Worm (Caenorhabditis elegans) whole organism, L4 larva: Measurements from ENCODE around the gene hpa-1.

Experiments
- F37D6.2 ChIP-seq: sonication (generic microtip); optimal IDR thresholded peaks from 2 replicates; lab custom pipeline; 2016; ENCODE audit warnings: mild to moderate bottlenecking, missing genetic modification characterization, missing compliant biosample characterization
- T26A8.4 ChIP-seq: fragments of 200-800 bp; sonication (Bioruptor generic); IDR thresholded peaks from 2 replicates; pipeline ENCODE4 v1.3.6; 2022; ENCODE audit warnings: missing genetic modification characterization, missing compliant biosample characterization
- Y5F2A.4 ChIP-seq: fragments of 200-800 bp; sonication (Bioruptor generic); optimal IDR thresholded peaks from 2 replicates; lab custom pipeline; 2018; ENCODE audit warnings: mild to moderate bottlenecking, missing genetic modification characterization, missing compliant biosample characterization
- ZK337.2 ChIP-seq: fragments of 200-800 bp; sonication (Bioruptor generic); IDR thresholded peaks from 2 replicates; pipeline ENCODE4 v1.3.6; 2022; ENCODE audit warnings: missing genetic modification reagents, missing genetic modification characterization, missing compliant biosample characterization
- ZK546.5 ChIP-seq, 2 experiments: sonication (generic microtip); optimal IDR thresholded peaks; 2 replicates each; lab custom pipeline; 2017; ENCODE audit warnings: missing biosample characterization in 2 of 2, missing genetic modification characterization in 2 of 2
- aha-1 ChIP-seq: fragments of 150-350 bp; peaks from one replicate; lab custom pipeline; 2014; ENCODE audit warnings: missing biosample characterization, missing genetic modification characterization
- ama-1 ChIP-seq: fragments of 150-350 bp; optimal IDR thresholded peaks from 2 replicates; lab custom pipeline; 2014; ENCODE audit warnings: inconsistent platforms, mixed read lengths
- attf-4 ChIP-seq: sonication (generic microtip); optimal IDR thresholded peaks from 3 replicates; lab custom pipeline; 2017; ENCODE audit warnings: missing biosample characterization, missing genetic modification characterization
- ceh-32 ChIP-seq: sonication (generic microtip); optimal IDR thresholded peaks from 2 replicates; lab custom pipeline; 2016; ENCODE audit warnings: mild to moderate bottlenecking, missing genetic modification characterization, missing compliant biosample characterization; ENCODE audit not compliant: poor library complexity
- ceh-62 ChIP-seq: sonication (generic microtip); optimal IDR thresholded peaks from 2 replicates; lab custom pipeline; 2017; ENCODE audit warnings: missing biosample characterization, missing genetic modification characterization
- cey-2 ChIP-seq: sonication (generic microtip); optimal IDR thresholded peaks from 3 replicates; lab custom pipeline; 2017; ENCODE audit warnings: missing genetic modification characterization, mild to moderate bottlenecking, missing compliant biosample characterization, antibody characterized with exemption, borderline replicate concordance; ENCODE audit not compliant: insufficient read depth
- daf-12 ChIP-seq: fragments of 150-350 bp; optimal IDR thresholded peaks from 2 replicates; lab custom pipeline; 2014; ENCODE audit warnings: missing biosample characterization, missing genetic modification reagents, missing genetic modification characterization
- daf-19 ChIP-seq: fragments of 200-800 bp; sonication (Bioruptor generic); conservative IDR thresholded peaks from 2 replicates; pipeline ENCODE4 v1.3.6; 2022; ENCODE audit warnings: missing genetic modification characterization, missing compliant biosample characterization
- daf-8 ChIP-seq: fragments of 200-800 bp; sonication (Bioruptor generic); IDR thresholded peaks from 2 replicates; pipeline ENCODE4 v1.3.6; 2022; ENCODE audit warnings: missing genetic modification characterization, missing compliant biosample characterization
- dve-1 ChIP-seq: sonication (generic microtip); optimal IDR thresholded peaks from 2 replicates; lab custom pipeline; 2017; ENCODE audit warnings: antibody characterized with exemption, mild to moderate bottlenecking, missing genetic modification characterization, missing compliant biosample characterization; ENCODE audit not compliant: insufficient read depth
- egl-43 ChIP-seq: fragments of 200-800 bp; sonication (Bioruptor generic); IDR thresholded peaks from 2 replicates; pipeline ENCODE4 v1.3.6; 2022; ENCODE audit warnings: missing genetic modification reagents, missing genetic modification characterization, missing compliant biosample characterization
- fkh-10 ChIP-seq: fragments of 150-350 bp; optimal IDR thresholded peaks from 2 replicates; lab custom pipeline; 2014; ENCODE audit warnings: missing biosample characterization, missing genetic modification reagents, missing genetic modification characterization
- hmg-1.1 ChIP-seq: fragments of 200-800 bp; sonication (Bioruptor generic); IDR thresholded peaks from 2 replicates; pipeline ENCODE4 v1.3.6; 2022; ENCODE audit warnings: missing genetic modification reagents, missing genetic modification characterization, missing compliant biosample characterization
- jun-1 ChIP-seq: fragments of 150-350 bp; optimal IDR thresholded peaks from 2 replicates; lab custom pipeline; 2014; ENCODE audit warnings: missing biosample characterization, missing genetic modification reagents, missing genetic modification characterization
- lin-39 ChIP-seq: fragments of 150-350 bp; optimal IDR thresholded peaks from 2 replicates; lab custom pipeline; 2014; ENCODE audit warnings: missing biosample characterization, missing genetic modification reagents, missing genetic modification characterization
- mdt-29 ChIP-seq: fragments of 200-800 bp; sonication (Bioruptor generic); IDR thresholded peaks from 2 replicates; pipeline ENCODE4 v1.3.6; 2022; ENCODE audit warnings: missing genetic modification reagents, missing genetic modification characterization, missing compliant biosample characterization
- mes-2 ChIP-seq: sonication (generic microtip); optimal IDR thresholded peaks from 2 replicates; lab custom pipeline; 2016; ENCODE audit warnings: missing genotype, mild to moderate bottlenecking, missing genetic modification characterization, missing compliant biosample characterization; ENCODE audit not compliant: poor library complexity, severe bottlenecking
- mxl-2 ChIP-seq: fragments of 200-800 bp; sonication (Bioruptor generic); conservative IDR thresholded peaks from 2 replicates; pipeline ENCODE4 v1.3.6; 2022; ENCODE audit warnings: missing genetic modification reagents, missing genetic modification characterization, missing compliant biosample characterization
- nhr-102 ChIP-seq: sonication (generic microtip); optimal IDR thresholded peaks from 2 replicates; lab custom pipeline; 2016; ENCODE audit warnings: mild to moderate bottlenecking, missing genetic modification characterization, moderate library complexity, missing compliant biosample characterization
- nhr-237 ChIP-seq: sonication (generic microtip); optimal IDR thresholded peaks from 2 replicates; lab custom pipeline; 2017; ENCODE audit warnings: missing biosample characterization, missing genetic modification characterization
- nhr-28 ChIP-seq: fragments of 150-350 bp; optimal IDR thresholded peaks from 2 replicates; lab custom pipeline; 2014; ENCODE audit warnings: missing biosample characterization, missing genetic modification characterization
- nhr-41 ChIP-seq: fragments of 200-800 bp; sonication (Bioruptor generic); IDR thresholded peaks from 2 replicates; pipeline ENCODE4 v1.3.6; 2022; ENCODE audit warnings: missing genetic modification reagents, missing genetic modification characterization, missing compliant biosample characterization
- nhr-6 ChIP-seq: fragments of 150-350 bp; optimal IDR thresholded peaks from 2 replicates; lab custom pipeline; 2014; ENCODE audit warnings: missing biosample characterization, missing genetic modification characterization
- nhr-76 ChIP-seq: fragments of 150-350 bp; optimal IDR thresholded peaks from 2 replicates; lab custom pipeline; 2014; ENCODE audit warnings: missing biosample characterization, missing genetic modification characterization
- pha-4 ChIP-seq, 2 experiments: fragments of 150-350 bp in 1 of 2; fragments of 200-800 bp in 1 of 2; sonication (Bioruptor generic) in 1 of 2; IDR thresholded peaks in 1 of 2; optimal IDR thresholded peaks in 1 of 2; 2 replicates each; pipeline versions ENCODE4 v1.3.6 to Lab custom; 2014 to 2022; ENCODE audit warnings: missing genetic modification characterization in 2 of 2, missing genetic modification reagents in 2 of 2, missing biosample characterization in 1 of 2, missing compliant biosample characterization in 1 of 2
- set-16 ChIP-seq: fragments of 200-800 bp; sonication (Bioruptor generic); IDR thresholded peaks from 2 replicates; pipeline ENCODE4 v1.3.6; 2022; ENCODE audit warnings: missing genetic modification reagents, missing genetic modification characterization, missing compliant biosample characterization
- snpc-1.2 ChIP-seq: fragments of 200-800 bp; sonication (Bioruptor generic); IDR thresholded peaks from 2 replicates; pipeline ENCODE4 v1.3.6; 2022; ENCODE audit warnings: missing genetic modification reagents, missing genetic modification characterization, missing compliant biosample characterization
- snpc-4 ChIP-seq: fragments of 150-350 bp; optimal IDR thresholded peaks from 2 replicates; lab custom pipeline; 2014; ENCODE audit warnings: missing biosample characterization, missing genetic modification characterization
- spr-1 ChIP-seq: sonication (generic microtip); optimal IDR thresholded peaks from 2 replicates; lab custom pipeline; 2016; ENCODE audit warnings: mild to moderate bottlenecking, missing genetic modification characterization, missing compliant biosample characterization
- tag-97 ChIP-seq: fragments of 200-800 bp; sonication (Bioruptor generic); IDR thresholded peaks from 2 replicates; pipeline ENCODE4 v1.3.6; 2022; ENCODE audit warnings: missing genetic modification characterization, missing compliant biosample characterization
- tra-1 ChIP-seq: fragments of 200-800 bp; sonication (Bioruptor generic); IDR thresholded peaks from 2 replicates; pipeline ENCODE4 v1.3.6; 2022; ENCODE audit warnings: missing genetic modification reagents, missing genetic modification characterization, missing compliant biosample characterization
- unc-62 ChIP-seq, 3 experiments: fragments of 150-350 bp in 1 of 3; sonication (generic microtip); optimal IDR thresholded peaks in 2 of 3; peaks in 1 of 3; 1 replicate in 1 of 3; 2 replicates in 2 of 3; lab custom pipeline; 2014 to 2017; ENCODE audit warnings: missing biosample characterization in 3 of 3, missing genetic modification characterization in 3 of 3, missing genetic modification reagents in 3 of 3, missing genotype in 1 of 3
- zfp-2 ChIP-seq: sonication (generic microtip); optimal IDR thresholded peaks from 2 replicates; lab custom pipeline; 2016; ENCODE audit warnings: mild to moderate bottlenecking, missing genetic modification characterization, missing compliant biosample characterization
- zfp-3 ChIP-seq: fragments of 200-800 bp; sonication (Bioruptor generic); conservative IDR thresholded peaks from 2 replicates; pipeline ENCODE4 v1.3.6; 2022; ENCODE audit warnings: missing genetic modification reagents, missing genetic modification characterization, missing compliant biosample characterization
- zip-2 ChIP-seq: fragments of 150-350 bp; optimal IDR thresholded peaks from 2 replicates; lab custom pipeline; 2014; ENCODE audit warnings: missing biosample characterization, missing genetic modification characterization
- ztf-11 ChIP-seq: fragments of 150-350 bp; optimal IDR thresholded peaks from 2 replicates; lab custom pipeline; 2014; ENCODE audit warnings: missing biosample characterization, missing genetic modification characterization

hpa-1 gene

ce11 chrIV:16233028-16233427 is at the start of gene hpa-1, which contains the start of gene irld-39:
hpa-1 (minus strand) TSS chrIV:16233128.
irld-39 (plus strand) TSS chrIV:16233148.
- TF ChIP-seq F37D6.2 (tag; lab: Kevin White, UChicago) (no peak), nhr-41 (no peak), daf-8 (GFP tag; lab: Robert Waterston, UW) (no peak), tra-1 (no peak), zip-2 (tag; lab: Kevin White, UChicago) (no peak), mxl-2 (GFP tag; lab: Robert Waterston, UW) (no peak), hmg-1.1 (GFP tag; lab: Robert Waterston, UW) (no peak), cey-2 (tag; lab: Kevin White, UChicago) (no peak), fkh-10 (GFP tag; lab: Kevin White, UChicago) (no peak), spr-1 (no peak), aha-1 (tag; lab: Kevin White, UChicago) (no peak), ZK337.2 (no peak), zfp-3 (GFP tag; lab: Robert Waterston, UW) (no peak), T26A8.4 (GFP tag; lab: Robert Waterston, UW) (no peak)
- TF ChIP-seq, all 104 proteins: peak for 0

- TF ChIP-seq daf-19 (GFP tag; lab: Robert Waterston, UW) (no peak), nhr-237 (no peak), mes-2 (tag; lab: Kevin White, UChicago) (no peak), attf-4 (tag; lab: Kevin White, UChicago) (no peak), F37D6.2 (tag; lab: Kevin White, UChicago) (no peak), ceh-62 (tag; lab: Kevin White, UChicago) (no peak), hmg-1.1 (GFP tag; lab: Robert Waterston, UW) (no peak), ZK337.2 (no peak), lin-39 (tag; lab: Kevin White, UChicago) (no peak)
Observed at ce11 chrIV:16280614-16281013, 47.7 kb upstream of the hpa-1 start, which contains the start of gene clec-191. clec-191 (minus strand) TSS chrIV:16280714.

- TF ChIP-seq nhr-28 (tag; lab: Kevin White, UChicago) (no peak), zfp-2 (no peak), tag-97 (GFP tag; lab: Robert Waterston, UW) (no peak), egl-43 (no peak), attf-4 (tag; lab: Kevin White, UChicago) (no peak), daf-19 (GFP tag; lab: Robert Waterston, UW) (no peak), nhr-6 (tag; lab: Kevin White, UChicago) (no peak), snpc-4 (tag; lab: Kevin White, UChicago) (no peak), dve-1 (tag; lab: Kevin White, UChicago) (no peak), Y5F2A.4 (no peak), spr-1 (no peak)
Observed at ce11 chrIV:16277902-16278301, 45.0 kb upstream of the hpa-1 start, which contains the start of gene ccch-2. ccch-2 (plus strand) TSS chrIV:16278202.

- TF ChIP-seq jun-1 (tag; lab: Kevin White, UChicago): no peak
Observed at ce11 chrIV:16277291-16277690, 44.4 kb upstream of the hpa-1 start, which contains the start of gene F38C2.7. F38C2.7 (minus strand) TSS chrIV:16277391.

ce11 chrIV:16270955-16271354 is 38.0 kb upstream of the hpa-1 start, which contains the start of gene F38C2.4:
F38C2.4 (plus strand) TSS chrIV:16271255.
- TF ChIP-seq ztf-11 (tag; lab: Kevin White, UChicago): no peak
- TF ChIP-seq set-16: no peak
- no peak for TF ChIP-seq mes-2 (tag; lab: Kevin White, UChicago)
- TF ChIP-seq nhr-102 (tag; lab: Kevin White, UChicago): no peak
- no peak for TF ChIP-seq unc-62 (GFP tag; optimal IDR thresholded peaks at IDR 0.05 in 1 of 2; lab: Kevin White, UChicago)
- TF ChIP-seq unc-62 (tag; optimal IDR thresholded peaks at IDR 0.05; lab: Kevin White, UChicago): no peak
- TF ChIP-seq daf-12 (tag; lab: Kevin White, UChicago): no peak
- TF ChIP-seq ama-1 (lab: Kevin White, UChicago): no peak
- no peak for TF ChIP-seq nhr-76 (tag; lab: Kevin White, UChicago)
- no peak for TF ChIP-seq snpc-1.2
- TF ChIP-seq tag-97 (GFP tag; lab: Robert Waterston, UW): no peak
- TF ChIP-seq ceh-32 (tag; lab: Kevin White, UChicago): no peak
- TF ChIP-seq mdt-29 (GFP tag; lab: Robert Waterston, UW): no peak
- no peak for TF ChIP-seq ZK546.5 (tag; optimal IDR thresholded peaks at IDR 0.05; lab: Kevin White, UChicago)
- TF ChIP-seq pha-4 (GFP tag; IDR thresholded peaks at IDR 0.05; lab: Robert Waterston, UW): no peak
- TF ChIP-seq pha-4 (tag; optimal IDR thresholded peaks at IDR 0.05; lab: Kevin White, UChicago): no peak
- no peak for TF ChIP-seq F37D6.2 (tag; lab: Kevin White, UChicago)
- TF ChIP-seq tra-1: no peak
